Worm (Caenorhabditis elegans): Measurements from ENCODE around the gene F55A11.1.

The F55A11.1 gene

DNA sequence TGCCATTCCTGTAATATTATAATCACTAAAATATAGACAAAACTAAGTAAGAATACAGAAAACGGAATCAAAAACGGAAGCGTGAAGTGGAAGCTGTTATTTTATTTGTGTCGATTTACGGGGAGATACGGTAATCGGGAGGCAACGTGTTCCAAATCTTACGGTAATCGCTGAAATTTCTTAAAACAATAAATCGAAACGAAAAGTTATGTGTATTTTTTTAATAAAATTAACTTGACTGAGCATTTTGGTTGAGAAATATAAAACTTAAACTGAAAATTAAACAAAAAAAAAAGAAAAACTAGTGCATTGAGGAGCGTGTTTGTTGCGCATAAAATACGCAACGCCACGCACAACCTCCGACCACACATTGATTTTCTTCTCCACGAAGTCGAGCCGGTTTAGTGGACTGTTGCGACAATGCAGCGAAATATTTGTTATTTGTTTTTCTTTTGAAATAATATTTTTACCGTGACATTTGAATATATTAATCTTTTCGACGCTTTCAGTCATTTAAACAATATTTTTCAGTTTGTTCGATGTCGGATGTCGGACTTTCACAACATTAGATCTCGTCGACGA lies at the start of gene F55A11.1, which contains the start of gene syx-5:
Gene F55A11.1, minus strand, starts transcription at position 13 of the 582 bp plus-strand sequence.
Gene syx-5, plus strand, starts transcription at position 532 of the 582 bp plus-strand sequence.
- TF ChIP-seq die-1 (tag; optimal IDR thresholded peaks at IDR 0.05) (no peak), rcor-1 (GFP tag; IDR thresholded peaks at IDR 0.05) (peak; percentile 79), lin-35 (GFP tag; optimal IDR thresholded peaks at IDR 0.05) (peak in 1 of 3 experiments; percentile 69), F57C9.4 (tag; optimal IDR thresholded peaks at IDR 0.05) (no peak), lsl-1 (GFP tag; optimal IDR thresholded peaks at IDR 0.05) (peak; percentile 97), nhr-80 (tag; optimal IDR thresholded peaks at IDR 0.05) (peak; percentile 63), ceh-100 (GFP tag; IDR thresholded peaks at IDR 0.05) (peak; percentile 61), nhr-27 (tag; optimal IDR thresholded peaks at IDR 0.05) (no peak), ztf-3 (GFP tag; optimal IDR thresholded peaks at IDR 0.05) (peak; percentile 40), ztf-25 (GFP tag; IDR thresholded peaks at IDR 0.05) (no peak), Y53G8AR.9 (GFP tag; conservative IDR thresholded peaks at IDR 0.05) (peak; percentile 23; the same call in 1 of the 2 replicates), sdz-38 (tag; optimal IDR thresholded peaks at IDR 0.05) (no peak), bed-1 (GFP tag; IDR thresholded peaks at IDR 0.05) (no peak), somi-1 (GFP tag; optimal IDR thresholded peaks at IDR 0.05) (peak; percentile 45), madf-8 (GFP tag; conservative IDR thresholded peaks at IDR 0.05) (peak; percentile 34; the same call in 1 of the 2 replicates), F33H1.4 (GFP tag; IDR thresholded peaks at IDR 0.05) (peak; percentile 55), ekl-4 (GFP tag; IDR thresholded peaks at IDR 0.05) (peak; percentile 73; the same call in 1 of the 2 replicates), ceh-58 (GFP tag; IDR thresholded peaks at IDR 0.05) (no peak), dpff-1 (tag; optimal IDR thresholded peaks at IDR 0.05) (no peak), ztf-26 (tag; optimal IDR thresholded peaks at IDR 0.05) (peak; percentile 80), snpc-1.1 (tag; optimal IDR thresholded peaks at IDR 0.05; ENCODE audit: insufficient read depth) (peak; percentile 15), ztf-28 (GFP tag; IDR thresholded peaks at IDR 0.05) (no peak), K11D2.4 (GFP tag; IDR thresholded peaks at IDR 0.05) (peak; percentile 81), Y56A3A.18 (GFP tag; IDR thresholded peaks at IDR 0.05) (0 out of 2 replicates have a peak, but pooled peaks have one; percentile 71), snpc-3.4 (tag; optimal IDR thresholded peaks at IDR 0.05) (peak; percentile 1), hmg-1.2 (GFP tag; IDR thresholded peaks at IDR 0.05) (peak; percentile 61), C17E4.6 (GFP tag; IDR thresholded peaks at IDR 0.05) (no peak), F10E7.11 (tag; optimal IDR thresholded peaks at IDR 0.05) (no peak), B0261.1 (tag; optimal IDR thresholded peaks at IDR 0.05) (no peak), efl-1 (GFP tag; optimal IDR thresholded peaks at IDR 0.05) (peak; percentile 33), lin-40 (tag; optimal IDR thresholded peaks at IDR 0.05) (peak; percentile 95), B0035.1 (tag; optimal IDR thresholded peaks at IDR 0.05) (peak; percentile 7), ztf-18 (tag; optimal IDR thresholded peaks at IDR 0.05) (peak; percentile 45), tbp1 (GFP tag; optimal IDR thresholded peaks at IDR 0.05) (peak; percentile 58), dox-1 (GFP tag; IDR thresholded peaks at IDR 0.05) (peak; percentile 86), him-1 (tag; optimal IDR thresholded peaks at IDR 0.05) (peak; percentile 29), egrh-3 (GFP tag; IDR thresholded peaks at IDR 0.05) (no peak), snpc-4 (GFP tag; optimal IDR thresholded peaks at IDR 0.05) (no peak), snpc-4 (tag; optimal IDR thresholded peaks at IDR 0.05) (peak; percentile 2 to 82 (median 52)), attf-5 (GFP tag; optimal IDR thresholded peaks at IDR 0.05) (peak; percentile 67), snpc-1.3 (tag; optimal IDR thresholded peaks at IDR 0.05; ENCODE audit: insufficient read depth) (no peak), egl-18 (GFP tag; IDR thresholded peaks at IDR 0.05) (no peak), K12H6.12 (tag; optimal IDR thresholded peaks at IDR 0.05) (peak; percentile 65), F49E8.2 (tag; optimal IDR thresholded peaks at IDR 0.05; ENCODE audit: insufficient read depth) (peak; percentile 36), madf-10 (tag; optimal IDR thresholded peaks at IDR 0.05) (peak; percentile 54), repo-1 (tag; optimal IDR thresholded peaks at IDR 0.05) (peak; percentile 92), D2030.7 (GFP tag; IDR thresholded peaks at IDR 0.05) (peak; percentile 56; the same call in 1 of the 2 replicates), pbrm-1 (GFP tag; IDR thresholded peaks at IDR 0.05) (peak; percentile 87)

Measured in whole organism, young adult.